Worm (Caenorhabditis elegans) whole organism, midembryonic: ENCODE results near the gene Y53G8AR.9.

ENCODE experiments used
- T22C8.4 ChIP-seq: fragments of 200-800 bp; sonication (Bioruptor generic); IDR thresholded peaks from 2 replicates; pipeline ENCODE4 v1.3.6; 2022; ENCODE audit warnings: missing genetic modification characterization, missing compliant biosample characterization
- cog-1 ChIP-seq: sonication (generic microtip); optimal IDR thresholded peaks from 2 replicates; lab custom pipeline; 2016; ENCODE audit warnings: missing genetic modification characterization, missing compliant biosample characterization
- flt-1 ChIP-seq: fragments of 200-800 bp; sonication (Bioruptor generic); IDR thresholded peaks from 2 replicates; pipeline ENCODE4 v1.3.6; 2022; ENCODE audit warnings: missing genetic modification characterization, missing compliant biosample characterization
- klf-2 ChIP-seq: fragments of 200-800 bp; sonication (Bioruptor generic); conservative IDR thresholded peaks from 2 replicates; pipeline ENCODE4 v1.3.6; 2022; ENCODE audit warnings: missing genetic modification reagents, missing genetic modification characterization, missing compliant biosample characterization
- ref-1 ChIP-seq: fragments of 200-800 bp; sonication (Bioruptor generic); conservative IDR thresholded peaks from 2 replicates; pipeline ENCODE4 v1.3.6; 2022; ENCODE audit warnings: missing genetic modification reagents, missing genetic modification characterization, missing compliant biosample characterization
- tab-1 ChIP-seq: fragments of 200-800 bp; sonication (Bioruptor generic); IDR thresholded peaks from 2 replicates; pipeline ENCODE4 v1.3.6; 2022; ENCODE audit warnings: missing genetic modification characterization, missing compliant biosample characterization
- ztf-23 ChIP-seq: fragments of 200-800 bp; sonication (Bioruptor generic); IDR thresholded peaks from 2 replicates; pipeline ENCODE4 v1.3.6; 2022; ENCODE audit warnings: missing genetic modification reagents, missing genetic modification characterization, missing compliant biosample characterization
- ztf-29 ChIP-seq: fragments of 200-800 bp; sonication (Bioruptor generic); IDR thresholded peaks from 2 replicates; pipeline ENCODE4 v1.3.6; 2022; ENCODE audit warnings: missing genetic modification reagents, missing genetic modification characterization, missing compliant biosample characterization

ce11 chrIII:3331767-3332166 is 10.7 kb upstream of the Y53G8AR.9 start:
- no peak for TF ChIP-seq tab-1
- TF ChIP-seq flt-1 (GFP tag; lab: Robert Waterston, UW) = no peak
- no peak for TF ChIP-seq ztf-23
- TF ChIP-seq T22C8.4 = no peak
- TF ChIP-seq cog-1 (tag; lab: Kevin White, UChicago) = no peak
- TF ChIP-seq klf-2 (GFP tag; lab: Robert Waterston, UW) = no peak
- no peak for TF ChIP-seq ztf-29 (GFP tag; lab: Robert Waterston, UW)
- TF ChIP-seq ref-1 (GFP tag; lab: Robert Waterston, UW) = no peak
